Fruit fly (Drosophila melanogaster) whole organism, embryonic: ENCODE results near the gene NANS.
A peak's percentile ranks its signal among the peaks of the same experiment; 100 is the strongest.

Source experiments
- Atf3 ChIP-seq: fragments of 200-800 bp; sonication (Bioruptor generic); optimal IDR thresholded peaks from 3 replicates; lab custom pipeline; 2016; ENCODE audit warnings: missing biosample characterization, missing genetic modification characterization
- BEAF-32 ChIP-seq: fragments of 200-800 bp; sonication (Bioruptor generic); optimal IDR thresholded peaks from 3 replicates; lab custom pipeline; 2017; ENCODE audit warnings: missing biosample characterization, missing genetic modification characterization, mild to moderate bottlenecking, moderate library complexity, missing genetic modification reagents
- C15 ChIP-seq: fragments of 200-800 bp; sonication (Bioruptor generic); IDR thresholded peaks from 3 replicates; pipeline ENCODE4 v1.3.6; 2022; ENCODE audit warnings: missing biosample characterization, missing genetic modification characterization
- CG10274 ChIP-seq: fragments of 200-800 bp; sonication (Bioruptor generic); optimal IDR thresholded peaks from 3 replicates; lab custom pipeline; 2017; ENCODE audit warnings: missing biosample characterization, mild to moderate bottlenecking, missing genetic modification characterization
- CG10321 ChIP-seq: fragments of 200-800 bp; sonication (Bioruptor generic); IDR thresholded peaks from 2 replicates; pipeline ENCODE4 v1.3.6; 2022; ENCODE audit warnings: missing biosample characterization, missing genetic modification characterization
- CG15514 ChIP-seq: fragments of 200-800 bp; sonication (Bioruptor generic); optimal IDR thresholded peaks from 3 replicates; lab custom pipeline; 2017; ENCODE audit warnings: missing biosample characterization, missing genetic modification characterization, mild to moderate bottlenecking, moderate library complexity, missing genetic modification reagents
- CG1647 ChIP-seq: fragments of 200-800 bp; sonication (Bioruptor generic); optimal IDR thresholded peaks from 3 replicates; lab custom pipeline; 2016; ENCODE audit warnings: missing biosample characterization, missing genetic modification characterization
- CG16813 ChIP-seq: fragments of 200-800 bp; sonication (Bioruptor generic); IDR thresholded peaks from 3 replicates; pipeline ENCODE4 v1.3.6; 2022; ENCODE audit warnings: missing biosample characterization, missing genetic modification characterization; ENCODE audit not compliant: partially characterized antibody
- CG2875 ChIP-seq: fragments of 200-800 bp; sonication (Bioruptor generic); optimal IDR thresholded peaks from 2 replicates; lab custom pipeline; 2017; ENCODE audit warnings: missing biosample characterization, mild to moderate bottlenecking, missing genetic modification characterization, missing genetic modification reagents
- CG30403 ChIP-seq: fragments of 200-800 bp; sonication (Bioruptor generic); optimal IDR thresholded peaks from 3 replicates; lab custom pipeline; 2016; ENCODE audit warnings: missing biosample characterization, missing genetic modification characterization
- CG3065 ChIP-seq: fragments of 200-800 bp; sonication (Bioruptor generic); optimal IDR thresholded peaks from 2 replicates; lab custom pipeline; 2016; ENCODE audit warnings: missing biosample characterization, missing genetic modification characterization
- CG32767 ChIP-seq: fragments of 200-800 bp; sonication (Bioruptor generic); IDR thresholded peaks from 2 replicates; pipeline ENCODE4 v1.3.6; 2022; ENCODE audit warnings: missing biosample characterization, missing genetic modification characterization
- CG4404 ChIP-seq: fragments of 200-800 bp; sonication (Bioruptor generic); IDR thresholded peaks from 2 replicates; pipeline ENCODE4 v1.3.6; 2022; ENCODE audit warnings: missing biosample characterization, missing genetic modification characterization
- CG5180 ChIP-seq: fragments of 200-800 bp; sonication (Bioruptor generic); optimal IDR thresholded peaks from 3 replicates; lab custom pipeline; 2017; ENCODE audit warnings: missing biosample characterization, missing genetic modification characterization, mild to moderate bottlenecking, moderate library complexity, missing genetic modification reagents
- CG5953 ChIP-seq: fragments of 200-800 bp; sonication (Bioruptor generic); IDR thresholded peaks from 2 replicates; pipeline ENCODE4 v1.3.6; 2022; ENCODE audit warnings: missing biosample characterization, missing genetic modification characterization
- CG6175 ChIP-seq: fragments of 200-800 bp; sonication (Bioruptor generic); IDR thresholded peaks from 3 replicates; pipeline ENCODE4 v1.3.6; 2022; ENCODE audit warnings: missing biosample characterization, missing genetic modification characterization
- CG6683 ChIP-seq: fragments of 200-800 bp; sonication (Bioruptor generic); optimal IDR thresholded peaks from 2 replicates; lab custom pipeline; 2017; ENCODE audit warnings: missing biosample characterization, mild to moderate bottlenecking, missing genetic modification characterization, missing genetic modification reagents
- CG7745 ChIP-seq: fragments of 200-800 bp; sonication (Bioruptor generic); optimal IDR thresholded peaks from 2 replicates; lab custom pipeline; 2018; ENCODE audit warnings: missing biosample characterization, mild to moderate bottlenecking, missing genetic modification characterization, moderate library complexity
- CG9727 ChIP-seq: fragments of 200-800 bp; sonication (Bioruptor generic); optimal IDR thresholded peaks from 3 replicates; lab custom pipeline; 2017; ENCODE audit warnings: missing biosample characterization, mild to moderate bottlenecking, missing genetic modification characterization
- Dfd ChIP-seq, 2 experiments: fragments of >200 bp; optimal IDR thresholded peaks; 2 replicates each; lab custom pipeline; 2017; ENCODE audit warnings: missing biosample characterization in 2 of 2, missing genetic modification characterization in 2 of 2
- Doc2 ChIP-seq: fragments of 200-800 bp; sonication (Bioruptor generic); IDR thresholded peaks from 2 replicates; pipeline ENCODE4 v1.3.6; 2022; ENCODE audit warnings: missing biosample characterization, missing genetic modification characterization
- E2f1 ChIP-seq: fragments of 200-800 bp; sonication (Bioruptor generic); IDR thresholded peaks from 2 replicates; pipeline ENCODE4 v1.3.6; 2022; ENCODE audit warnings: missing biosample characterization, missing genetic modification characterization
- E2f2 ChIP-seq: fragments of 200-800 bp; sonication (Bioruptor generic); IDR thresholded peaks from 2 replicates; pipeline ENCODE4 v1.3.6; 2022; ENCODE audit warnings: missing biosample characterization, missing genetic modification characterization
- ERR ChIP-seq: fragments of 200-800 bp; sonication (Bioruptor generic); optimal IDR thresholded peaks from 2 replicates; lab custom pipeline; 2016; ENCODE audit warnings: missing biosample characterization, missing genetic modification characterization
- Hand ChIP-seq: fragments of 200-800 bp; sonication (Bioruptor generic); optimal IDR thresholded peaks from 2 replicates; lab custom pipeline; 2017; ENCODE audit warnings: mild to moderate bottlenecking, missing biosample characterization, missing genetic modification reagents, missing genetic modification characterization
- HmgD ChIP-seq: fragments of 200-800 bp; sonication (Bioruptor generic); optimal IDR thresholded peaks from 3 replicates; lab custom pipeline; 2016; ENCODE audit warnings: missing biosample characterization, missing genetic modification characterization
- Poxn ChIP-seq: fragments of 200-800 bp; sonication (Bioruptor generic); IDR thresholded peaks from 2 replicates; pipeline ENCODE4 v1.3.6; 2022; ENCODE audit warnings: missing biosample characterization, missing genetic modification characterization
- Stat92E ChIP-seq, 3 experiments: fragments of >200 bp in 2 of 3; fragments of 200-800 bp in 1 of 3; sonication (Bioruptor generic) in 1 of 3; optimal IDR thresholded peaks; 2 replicates each; lab custom pipeline; 2017 to 2019; ENCODE audit warnings: missing biosample characterization in 3 of 3, missing genetic modification characterization in 3 of 3, mild to moderate bottlenecking in 1 of 3, moderate library complexity in 1 of 3
- Trl ChIP-seq, 3 experiments: fragments of >200 bp in 2 of 3; fragments of 200-800 bp in 1 of 3; sonication (Bioruptor generic) in 1 of 3; optimal IDR thresholded peaks; 2 replicates in 1 of 3; 3 replicates in 2 of 3; lab custom pipeline; 2016 to 2017; ENCODE audit warnings: missing biosample characterization in 1 of 3, missing genetic modification characterization in 1 of 3
- Xbp1 ChIP-seq: fragments of 200-800 bp; sonication (Bioruptor generic); optimal IDR thresholded peaks from 3 replicates; lab custom pipeline; 2016; ENCODE audit warnings: missing biosample characterization, mild to moderate bottlenecking, missing genetic modification characterization
- bigmax ChIP-seq: fragments of 200-800 bp; sonication (Bioruptor generic); optimal IDR thresholded peaks from 2 replicates; lab custom pipeline; 2018; ENCODE audit warnings: missing biosample characterization, mild to moderate bottlenecking, missing genetic modification characterization
- crol ChIP-seq: fragments of 200-800 bp; sonication (Bioruptor generic); IDR thresholded peaks from 2 replicates; pipeline ENCODE4 v1.3.6; 2022; ENCODE audit warnings: missing biosample characterization, missing genetic modification characterization
- crp ChIP-seq, 2 experiments: fragments of 200-800 bp; sonication (Bioruptor generic); optimal IDR thresholded peaks; 2 replicates in 1 of 2; 3 replicates in 1 of 2; lab custom pipeline; 2017; ENCODE audit warnings: missing biosample characterization in 2 of 2, missing genetic modification characterization in 2 of 2, mild to moderate bottlenecking in 1 of 2, moderate library complexity in 1 of 2
- eve ChIP-seq, 2 experiments: fragments of >200 bp; optimal IDR thresholded peaks; 2 replicates each; lab custom pipeline; 2017; ENCODE audit warnings: missing biosample characterization in 2 of 2, missing genetic modification characterization in 2 of 2
- fd96Cb ChIP-seq: fragments of 200-800 bp; sonication (Bioruptor generic); optimal IDR thresholded peaks from 2 replicates; lab custom pipeline; 2018; ENCODE audit warnings: missing biosample characterization, mild to moderate bottlenecking, missing genetic modification characterization, moderate library complexity
- gcm ChIP-seq: fragments of 200-800 bp; sonication (Bioruptor generic); optimal IDR thresholded peaks from 2 replicates; lab custom pipeline; 2019; ENCODE audit warnings: missing biosample characterization, mild to moderate bottlenecking, missing genetic modification characterization, moderate library complexity
- gt ChIP-seq: fragments of 200-800 bp; sonication (Bioruptor generic); IDR thresholded peaks from 2 replicates; pipeline ENCODE4 v1.3.6; 2022; ENCODE audit warnings: missing biosample characterization, missing genetic modification characterization
- nerfin-2 ChIP-seq: fragments of 200-800 bp; sonication (Bioruptor generic); IDR thresholded peaks from 2 replicates; pipeline ENCODE4 v1.3.6; 2022; ENCODE audit warnings: missing biosample characterization, missing genetic modification characterization; ENCODE audit not compliant: partially characterized antibody
- org-1 ChIP-seq: fragments of 200-800 bp; sonication (Bioruptor generic); optimal IDR thresholded peaks from 2 replicates; lab custom pipeline; 2017; ENCODE audit warnings: missing biosample characterization, missing genetic modification characterization
- peb ChIP-seq: fragments of 200-800 bp; sonication (Bioruptor generic); IDR thresholded peaks from 2 replicates; pipeline ENCODE4 v1.3.6; 2022; ENCODE audit warnings: missing biosample characterization, missing genetic modification characterization
- scrt ChIP-seq: fragments of 200-800 bp; sonication (Bioruptor generic); optimal IDR thresholded peaks from 2 replicates; lab custom pipeline; 2018; ENCODE audit warnings: missing biosample characterization, mild to moderate bottlenecking, missing genetic modification characterization, moderate library complexity
- seq ChIP-seq: fragments of 200-800 bp; sonication (Bioruptor generic); IDR thresholded peaks from 2 replicates; pipeline ENCODE4 v1.3.6; 2022; ENCODE audit warnings: missing biosample characterization, missing genetic modification characterization
- so ChIP-seq: fragments of 200-800 bp; sonication (Bioruptor generic); IDR thresholded peaks from 3 replicates; pipeline ENCODE4 v1.3.6; 2022; ENCODE audit warnings: missing biosample characterization, missing genetic modification characterization
- sob ChIP-seq: fragments of 200-800 bp; sonication (Bioruptor generic); IDR thresholded peaks from 2 replicates; pipeline ENCODE4 v1.3.6; 2022; ENCODE audit warnings: missing biosample characterization, missing genetic modification characterization
- ssp ChIP-seq: fragments of 200-800 bp; sonication (Bioruptor generic); IDR thresholded peaks from 2 replicates; pipeline ENCODE4 v1.3.6; 2022; ENCODE audit warnings: missing biosample characterization, missing genetic modification characterization
- tin ChIP-seq: fragments of 200-800 bp; sonication (Bioruptor generic); optimal IDR thresholded peaks from 3 replicates; lab custom pipeline; 2016; ENCODE audit warnings: missing biosample characterization, missing genetic modification characterization
- trem ChIP-seq: fragments of 200-800 bp; optimal IDR thresholded peaks from 3 replicates; lab custom pipeline; 2019; ENCODE audit warnings: missing biosample characterization, mild to moderate bottlenecking, missing genetic modification characterization, moderate library complexity
- zfh1 ChIP-seq: fragments of 200-800 bp; sonication (Bioruptor generic); IDR thresholded peaks from 3 replicates; pipeline ENCODE4 v1.3.6; 2022; ENCODE audit warnings: missing biosample characterization, missing genetic modification characterization

The NANS gene

dm6 chr3R:12406235-12407196, 19.9 kb upstream of the NANS start, which contains the start of gene CG5167 (continued):
- no peak for TF ChIP-seq HmgD
- no peak for TF ChIP-seq CG10321 (GFP tag; lab: Robert Waterston, UW)
- TF ChIP-seq bigmax (GFP tag; lab: Kevin White, UChicago) = no peak
- TF ChIP-seq Atf3 (GFP tag; lab: Kevin White, UChicago) = no peak
- 0 out of 3 replicates have a peak, but pooled peaks have one; percentile 8 for TF ChIP-seq CG16813 (GFP tag; lab: Robert Waterston, UW)
- TF ChIP-seq sob (GFP tag; lab: Robert Waterston, UW) = no peak
- TF ChIP-seq CG1647 (GFP tag; lab: Kevin White, UChicago) = no peak
- TF ChIP-seq peb (GFP tag; lab: Robert Waterston, UW) = no peak
- no peak for TF ChIP-seq Trl (optimal IDR thresholded peaks at IDR 0.05; lab: Kevin White, UChicago)
- TF ChIP-seq Trl (GFP tag; optimal IDR thresholded peaks at IDR 0.05; lab: Kevin White, UChicago) = no peak
- no peak for TF ChIP-seq CG32767 (GFP tag; lab: Robert Waterston, UW)
- TF ChIP-seq CG2875 (GFP tag; lab: Kevin White, UChicago) = no peak
- TF ChIP-seq scrt (GFP tag; lab: Kevin White, UChicago) = peak; percentile 27
- TF ChIP-seq gt = no peak
- TF ChIP-seq ERR (GFP tag; lab: Kevin White, UChicago) = no peak
- no peak for TF ChIP-seq CG6683 (GFP tag; lab: Kevin White, UChicago)
- TF ChIP-seq fd96Cb = peak; percentile 9
- peak; percentile 18 for TF ChIP-seq tin
- TF ChIP-seq Hand (GFP tag; lab: Kevin White, UChicago) = no peak
- TF ChIP-seq CG4404 (GFP tag; lab: Robert Waterston, UW) = no peak
- TF ChIP-seq ssp (GFP tag; lab: Robert Waterston, UW) = no peak
- TF ChIP-seq Poxn (GFP tag; lab: Robert Waterston, UW) = no peak
- TF ChIP-seq CG9727 (GFP tag; lab: Kevin White, UChicago) = peak; percentile 59
- TF ChIP-seq Doc2 (GFP tag; lab: Robert Waterston, UW) = no peak
- TF ChIP-seq CG10274 (GFP tag; lab: Kevin White, UChicago) = no peak
- no peak for TF ChIP-seq E2f1 (GFP tag; lab: Robert Waterston, UW)
- TF ChIP-seq CG3065 (GFP tag; lab: Kevin White, UChicago) = no peak
- peak; percentile 28 for TF ChIP-seq Xbp1 (GFP tag; lab: Kevin White, UChicago)
- TF ChIP-seq so (GFP tag; lab: Robert Waterston, UW) = 0 out of 3 replicates have a peak, but pooled peaks have one; percentile 21
- TF ChIP-seq CG5953 = no peak
- TF ChIP-seq CG30403 (GFP tag; lab: Kevin White, UChicago) = peak; percentile 34
- TF ChIP-seq gcm (GFP tag; lab: Kevin White, UChicago) = peak; percentile 19
- peak; percentile 51 for TF ChIP-seq CG15514 (GFP tag; lab: Kevin White, UChicago)
- no peak for TF ChIP-seq crp (GFP tag; optimal IDR thresholded peaks at IDR 0.05; lab: Kevin White, UChicago)
- peak; percentile 50; the same call in 1 of the 2 replicates for TF ChIP-seq E2f2 (GFP tag; lab: Robert Waterston, UW)
- no peak for TF ChIP-seq eve (GFP tag; optimal IDR thresholded peaks at IDR 0.05; lab: Kevin White, UChicago)
- peak; percentile 23; the same call in 1 of the 2 replicates for TF ChIP-seq nerfin-2
- TF ChIP-seq C15 (GFP tag; lab: Robert Waterston, UW) = no peak
- peak; percentile 58 for TF ChIP-seq trem (tag; lab: Kevin White, UChicago)
- no peak for TF ChIP-seq Stat92E (GFP tag; optimal IDR thresholded peaks at IDR 0.05; lab: Kevin White, UChicago)
- no peak for TF ChIP-seq seq
- TF ChIP-seq Dfd (GFP tag; optimal IDR thresholded peaks at IDR 0.05; lab: Kevin White, UChicago) = no peak
- TF ChIP-seq CG5180 (GFP tag; lab: Kevin White, UChicago) = no peak
- no peak for TF ChIP-seq crol (GFP tag; lab: Robert Waterston, UW)
- TF ChIP-seq BEAF-32 = peak; percentile 38
- no peak for TF ChIP-seq CG6175
- no peak for TF ChIP-seq org-1
- TF ChIP-seq zfh1 (GFP tag; lab: Robert Waterston, UW) = no peak
- TF ChIP-seq CG7745 = no peak
